Fruit fly (Drosophila melanogaster): Measurements from ENCODE around the gene Taf6.

DNA sequence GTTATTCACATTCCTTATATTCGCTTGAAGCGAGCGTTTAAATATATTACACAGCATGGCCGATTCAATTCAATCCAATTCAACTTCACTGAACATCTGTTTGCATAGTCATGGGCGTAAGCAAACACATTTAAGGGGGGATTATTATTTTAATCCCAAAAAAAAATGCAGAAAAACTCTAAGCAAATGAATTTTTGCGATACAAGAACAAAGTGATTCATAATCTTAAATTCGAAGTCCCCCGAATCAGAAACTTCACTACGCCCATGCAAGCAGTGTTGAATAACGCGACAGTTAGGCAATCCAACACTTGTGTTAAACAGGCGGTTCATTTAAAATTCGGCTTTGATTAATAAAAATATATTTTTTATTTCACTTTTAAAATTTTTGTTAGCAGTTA, 8.5 kb upstream of the Taf6 start, which contains the start of gene CG14100:
- TF ChIP-seq psq (optimal IDR thresholded peaks at IDR 0.05) (no peak), insv (optimal IDR thresholded peaks at IDR 0.05) (no peak), Sin3A (optimal IDR thresholded peaks at IDR 0.05) (no peak), ttk (optimal IDR thresholded peaks at IDR 0.05) (no peak), h (optimal IDR thresholded peaks at IDR 0.05) (no peak), Myc (optimal IDR thresholded peaks at IDR 0.05) (no peak)
